Worm (Caenorhabditis elegans): Measurements from ENCODE around the gene lgc-36.

lgc-36 gene

ce11 chrV:11258896-11259295, at the start of gene lgc-36:
lgc-36 (minus strand) TSS chrV:11258996.
- TF ChIP-seq mel-28 (tag; optimal IDR thresholded peaks at IDR 0.05; ENCODE audit: borderline replicate concordance) = no peak
- no peak for TF ChIP-seq ZK185.1 (tag; optimal IDR thresholded peaks at IDR 0.05; ENCODE audit: poor library complexity, severe bottlenecking)
- TF ChIP-seq lir-1 (GFP tag; conservative IDR thresholded peaks at IDR 0.05) = no peak
- no peak for TF ChIP-seq somi-1 (GFP tag; optimal IDR thresholded peaks at IDR 0.05)
- no peak for TF ChIP-seq F33H1.4 (GFP tag; IDR thresholded peaks at IDR 0.05)
- TF ChIP-seq ceh-91 (GFP tag; IDR thresholded peaks at IDR 0.05) = no peak
- no peak for TF ChIP-seq rcor-1 (GFP tag; IDR thresholded peaks at IDR 0.05)
- TF ChIP-seq nfya-2 (GFP tag; IDR thresholded peaks at IDR 0.05) = no peak
- no peak for TF ChIP-seq ztf-25 (GFP tag; IDR thresholded peaks at IDR 0.05)
- no peak for TF ChIP-seq K11D2.4 (GFP tag; IDR thresholded peaks at IDR 0.05)
- TF ChIP-seq mes-4 (tag; optimal IDR thresholded peaks at IDR 0.05) = no peak

ce11 chrV:11308346-11308745, 49.5 kb upstream of the lgc-36 start, which contains the start of gene snf-11:
snf-11 (minus strand) TSS chrV:11308446.
- TF ChIP-seq sdz-38 (tag; optimal IDR thresholded peaks at IDR 0.05) (no peak), chd-7 (tag; optimal IDR thresholded peaks at IDR 0.05) (no peak), ztf-3 (GFP tag; optimal IDR thresholded peaks at IDR 0.05) (no peak)

- no peak for TF ChIP-seq nfyb-1 (GFP tag; IDR thresholded peaks at IDR 0.05)
- TF ChIP-seq fkh-3 (tag; optimal IDR thresholded peaks at IDR 0.05) = no peak
- no peak for TF ChIP-seq akir-1 (GFP tag; optimal IDR thresholded peaks at IDR 0.05)
- no peak for TF ChIP-seq lsy-27 (tag; optimal IDR thresholded peaks at IDR 0.05; ENCODE audit: borderline replicate concordance, insufficient read depth)
- TF ChIP-seq madf-10 (tag; optimal IDR thresholded peaks at IDR 0.05) = no peak
These were observed 49.0 kb upstream of the lgc-36 start for ce11 chrV:11307781-11308180.

- TF ChIP-seq ZK185.1 (tag; optimal IDR thresholded peaks at IDR 0.05; ENCODE audit: poor library complexity, severe bottlenecking) (no peak), ceh-79 (tag; optimal IDR thresholded peaks at IDR 0.05) (no peak), D2030.7 (GFP tag; IDR thresholded peaks at IDR 0.05) (no peak), let-607 (tag; optimal IDR thresholded peaks at IDR 0.05) (no peak), lsl-1 (GFP tag; optimal IDR thresholded peaks at IDR 0.05) (no peak), madf-10 (tag; optimal IDR thresholded peaks at IDR 0.05) (no peak), T07F8.4 (tag; optimal IDR thresholded peaks at IDR 0.05) (no peak), attf-5 (GFP tag; optimal IDR thresholded peaks at IDR 0.05) (no peak), egl-18 (GFP tag; IDR thresholded peaks at IDR 0.05) (no peak), ztf-6 (GFP tag; IDR thresholded peaks at IDR 0.05) (no peak), madf-6 (GFP tag; IDR thresholded peaks at IDR 0.05) (no peak), rcor-1 (GFP tag; IDR thresholded peaks at IDR 0.05) (no peak), lir-1 (GFP tag; conservative IDR thresholded peaks at IDR 0.05) (no peak), ztf-26 (tag; optimal IDR thresholded peaks at IDR 0.05) (no peak), lin-54 (GFP tag; optimal IDR thresholded peaks at IDR 0.05) (no peak)
These were observed 46.1 kb upstream of the lgc-36 start, which contains the start of gene srh-45 for ce11 chrV:11304879-11305278. srh-45 (minus strand) TSS chrV:11304979.

ce11 chrV:11304200-11304599, 45.4 kb upstream of the lgc-36 start:
- TF ChIP-seq D2030.7 (GFP tag; IDR thresholded peaks at IDR 0.05) = no peak
- no peak for TF ChIP-seq unc-130 (GFP tag; optimal IDR thresholded peaks at IDR 0.05)

Data from whole organism, young adult.